Fruit fly (Drosophila melanogaster) whole organism, embryonic: ENCODE data around the gene CG2540.

Experiments used
- Aef1 ChIP-seq: fragments of 200-800 bp; sonication (Bioruptor generic); IDR thresholded peaks from 3 replicates; pipeline ENCODE4 v1.3.6; 2022; ENCODE audit warnings: missing biosample characterization, missing genetic modification characterization
- CG12391 ChIP-seq: fragments of 200-800 bp; sonication (Bioruptor generic); optimal IDR thresholded peaks from 3 replicates; lab custom pipeline; 2018; ENCODE audit warnings: missing biosample characterization, mild to moderate bottlenecking, missing genetic modification characterization, moderate library complexity
- CG13424 ChIP-seq: fragments of 200-800 bp; sonication (Bioruptor generic); optimal IDR thresholded peaks from 2 replicates; lab custom pipeline; 2019; ENCODE audit warnings: missing biosample characterization, mild to moderate bottlenecking, missing genetic modification characterization, moderate library complexity
- CG14014 ChIP-seq: fragments of 200-800 bp; sonication (Bioruptor generic); IDR thresholded peaks from 2 replicates; pipeline ENCODE4 v1.3.6; 2022; ENCODE audit warnings: missing biosample characterization, missing genetic modification characterization
- CG14441 ChIP-seq: fragments of 200-800 bp; sonication (Bioruptor generic); IDR thresholded peaks from 2 replicates; pipeline ENCODE4 v1.3.6; 2022; ENCODE audit warnings: missing biosample characterization, missing genetic modification characterization
- CG17186 ChIP-seq: fragments of 200-800 bp; sonication (Bioruptor generic); optimal IDR thresholded peaks from 3 replicates; lab custom pipeline; 2017; ENCODE audit warnings: missing biosample characterization, missing genetic modification reagents, missing genetic modification characterization
- CG17385 ChIP-seq: fragments of 200-800 bp; sonication (Bioruptor generic); optimal IDR thresholded peaks from 3 replicates; lab custom pipeline; 2018; ENCODE audit warnings: missing biosample characterization, mild to moderate bottlenecking, missing genetic modification characterization
- CG2120 ChIP-seq: fragments of 200-800 bp; sonication (Bioruptor generic); optimal IDR thresholded peaks from 3 replicates; lab custom pipeline; 2016; ENCODE audit warnings: missing biosample characterization, missing genetic modification characterization
- CG30020 ChIP-seq: fragments of 200-800 bp; optimal IDR thresholded peaks from 2 replicates; lab custom pipeline; 2019; ENCODE audit warnings: missing biosample characterization, mild to moderate bottlenecking, missing genetic modification characterization, moderate library complexity
- CG32532 ChIP-seq: fragments of 200-800 bp; sonication (Bioruptor generic); IDR thresholded peaks from 2 replicates; pipeline ENCODE4 v1.3.6; 2022; ENCODE audit warnings: missing biosample characterization, missing genetic modification characterization
- CG4424 ChIP-seq: fragments of 200-800 bp; sonication (Bioruptor generic); optimal IDR thresholded peaks from 3 replicates; lab custom pipeline; 2016; ENCODE audit warnings: missing biosample characterization, missing genetic modification characterization
- CG6689 ChIP-seq: fragments of 200-800 bp; sonication (Bioruptor generic); IDR thresholded peaks from 2 replicates; pipeline ENCODE4 v1.3.6; 2022; ENCODE audit warnings: missing biosample characterization, missing genetic modification characterization
- CG6765 ChIP-seq: fragments of 200-800 bp; sonication (Bioruptor generic); optimal IDR thresholded peaks from 3 replicates; lab custom pipeline; 2017; ENCODE audit warnings: missing biosample characterization, mild to moderate bottlenecking, missing genetic modification characterization
- CG9932 ChIP-seq: fragments of 200-800 bp; sonication (Bioruptor generic); IDR thresholded peaks from 2 replicates; pipeline ENCODE4 v1.3.6; 2022; ENCODE audit warnings: missing biosample characterization, missing genetic modification characterization
- CTCF ChIP-seq: fragments of 200-800 bp; sonication (Bioruptor generic); optimal IDR thresholded peaks from 2 replicates; lab custom pipeline; 2017; ENCODE audit warnings: missing biosample characterization, mild to moderate bottlenecking, missing genetic modification characterization, moderate library complexity
- E2f2 ChIP-seq: fragments of 200-800 bp; sonication (Bioruptor generic); IDR thresholded peaks from 2 replicates; pipeline ENCODE4 v1.3.6; 2022; ENCODE audit warnings: missing biosample characterization, missing genetic modification characterization
- Ets65A ChIP-seq: fragments of 200-800 bp; sonication (Bioruptor generic); peaks from one replicate; lab custom pipeline; 2016; ENCODE audit warnings: missing biosample characterization, missing genetic modification characterization
- HLH4C ChIP-seq: fragments of 200-800 bp; sonication (Bioruptor generic); IDR thresholded peaks from 3 replicates; pipeline ENCODE4 v1.3.6; 2022; ENCODE audit warnings: missing biosample characterization, missing genetic modification characterization; ENCODE audit not compliant: partially characterized antibody
- HmgZ ChIP-seq: fragments of 200-800 bp; sonication (Bioruptor generic); optimal IDR thresholded peaks from 2 replicates; lab custom pipeline; 2018; ENCODE audit warnings: missing biosample characterization, mild to moderate bottlenecking, missing genetic modification characterization
- MESR4 ChIP-seq: fragments of 200-800 bp; sonication (Bioruptor generic); optimal IDR thresholded peaks from 2 replicates; lab custom pipeline; 2018; ENCODE audit warnings: missing biosample characterization, mild to moderate bottlenecking, missing genetic modification characterization, moderate library complexity
- Med ChIP-seq: fragments of 200-800 bp; sonication (Bioruptor generic); peaks from one replicate; lab custom pipeline; 2016; ENCODE audit warnings: missing biosample characterization, missing genetic modification characterization, mild to moderate bottlenecking, inconsistent platforms, moderate library complexity
- Myb ChIP-seq: fragments of 200-800 bp; sonication (Bioruptor generic); optimal IDR thresholded peaks from 2 replicates; lab custom pipeline; 2016; ENCODE audit warnings: missing biosample characterization, missing genetic modification characterization
- Sry-β ChIP-seq: fragments of 200-800 bp; sonication (Bioruptor generic); optimal IDR thresholded peaks from 2 replicates; lab custom pipeline; 2018; ENCODE audit warnings: missing biosample characterization, mild to moderate bottlenecking, missing genetic modification characterization, moderate library complexity
- Taf1 ChIP-seq: fragments of 200-800 bp; sonication (Bioruptor generic); IDR thresholded peaks from 2 replicates; pipeline ENCODE4 v1.3.6; 2022; ENCODE audit warnings: missing biosample characterization, missing genetic modification characterization
- Xbp1 ChIP-seq: fragments of 200-800 bp; sonication (Bioruptor generic); optimal IDR thresholded peaks from 3 replicates; lab custom pipeline; 2016; ENCODE audit warnings: missing biosample characterization, mild to moderate bottlenecking, missing genetic modification characterization
- az2 ChIP-seq: fragments of 200-800 bp; sonication (Bioruptor generic); optimal IDR thresholded peaks from 3 replicates; lab custom pipeline; 2016; ENCODE audit warnings: missing biosample characterization, missing genetic modification characterization
- corto ChIP-seq: fragments of 200-800 bp; sonication (Bioruptor generic); optimal IDR thresholded peaks from 2 replicates; lab custom pipeline; 2016; ENCODE audit warnings: missing biosample characterization, mild to moderate bottlenecking, missing genetic modification characterization, moderate library complexity
- dan ChIP-seq: fragments of 200-800 bp; sonication (Bioruptor generic); IDR thresholded peaks from 2 replicates; pipeline ENCODE4 v1.3.6; 2022; ENCODE audit warnings: missing biosample characterization, missing genetic modification characterization
- dpn ChIP-seq, 2 experiments: fragments of 200-800 bp; sonication (Bioruptor generic); optimal IDR thresholded peaks; 3 replicates each; lab custom pipeline; 2016; ENCODE audit warnings: missing biosample characterization in 2 of 2, missing genetic modification characterization in 2 of 2
- dysf ChIP-seq: fragments of 200-800 bp; sonication (Bioruptor generic); IDR thresholded peaks from 3 replicates; pipeline ENCODE4 v1.3.6; 2022; ENCODE audit warnings: missing biosample characterization, missing genetic modification characterization
- fd102C ChIP-seq: fragments of 200-800 bp; sonication (Bioruptor generic); optimal IDR thresholded peaks from 2 replicates; lab custom pipeline; 2018; ENCODE audit warnings: missing biosample characterization, mild to moderate bottlenecking, missing genetic modification characterization, moderate library complexity
- fu2 ChIP-seq: fragments of 200-800 bp; sonication (Bioruptor generic); optimal IDR thresholded peaks from 2 replicates; lab custom pipeline; 2016; ENCODE audit warnings: missing biosample characterization, missing genetic modification characterization
- knrl ChIP-seq: fragments of 200-800 bp; sonication (Bioruptor generic); IDR thresholded peaks from 3 replicates; pipeline ENCODE4 v1.3.6; 2022; ENCODE audit warnings: missing biosample characterization, missing genetic modification characterization; ENCODE audit not compliant: partially characterized antibody
- mld ChIP-seq: fragments of 200-800 bp; sonication (Bioruptor generic); IDR thresholded peaks from 3 replicates; pipeline ENCODE4 v1.3.6; 2022; ENCODE audit warnings: missing biosample characterization, missing genetic modification characterization; ENCODE audit not compliant: partially characterized antibody
- odd ChIP-seq: fragments of 200-800 bp; sonication (Bioruptor generic); optimal IDR thresholded peaks from 2 replicates; lab custom pipeline; 2017; ENCODE audit warnings: missing biosample characterization, mild to moderate bottlenecking, missing genetic modification characterization
- pnt ChIP-seq: fragments of 200-800 bp; sonication (Bioruptor generic); optimal IDR thresholded peaks from 3 replicates; lab custom pipeline; 2016; ENCODE audit warnings: missing biosample characterization, missing genetic modification characterization
- prd ChIP-seq, 3 experiments: fragments of >200 bp in 2 of 3; fragments of 200-800 bp in 1 of 3; sonication (Bioruptor generic) in 1 of 3; optimal IDR thresholded peaks in 2 of 3; IDR thresholded peaks in 1 of 3; 2 replicates in 2 of 3; 3 replicates in 1 of 3; pipeline versions ENCODE4 v1.3.6 to Lab custom; 2017 to 2022; ENCODE audit warnings: missing biosample characterization in 1 of 3, missing genetic modification characterization in 1 of 3
- sd ChIP-seq: fragments of 200-800 bp; sonication (Bioruptor generic); optimal IDR thresholded peaks from 3 replicates; lab custom pipeline; 2018; ENCODE audit warnings: missing biosample characterization, mild to moderate bottlenecking, missing genetic modification characterization, moderate library complexity
- sob ChIP-seq: fragments of 200-800 bp; sonication (Bioruptor generic); IDR thresholded peaks from 2 replicates; pipeline ENCODE4 v1.3.6; 2022; ENCODE audit warnings: missing biosample characterization, missing genetic modification characterization
- tna ChIP-seq: fragments of 200-800 bp; sonication (Bioruptor generic); IDR thresholded peaks from 2 replicates; pipeline ENCODE4 v1.3.6; 2022; ENCODE audit warnings: missing biosample characterization, missing genetic modification characterization; ENCODE audit not compliant: partially characterized antibody
- zfh2 ChIP-seq: fragments of 200-800 bp; sonication (Bioruptor generic); optimal IDR thresholded peaks from 2 replicates; lab custom pipeline; 2016; ENCODE audit warnings: missing biosample characterization, missing genetic modification characterization

Gene CG2540

dm6 chrX:12611536-12612458 lies 17.9 kb upstream of the CG2540 start, which contains the start of the genes CG1463 and Fpgs1 (continued):
- TF ChIP-seq Med (GFP tag; lab: Kevin White, UChicago) = peak; percentile 81
- TF ChIP-seq CG4424 (GFP tag; lab: Kevin White, UChicago) = no peak
- no peak for TF ChIP-seq prd (optimal IDR thresholded peaks at IDR 0.05; lab: Kevin White, UChicago)
- TF ChIP-seq prd (GFP tag; IDR thresholded peaks at IDR 0.05; lab: Robert Waterston, UW) = peak; percentile 38; the same call in 1 of the 3 replicates
- TF ChIP-seq odd (GFP tag; lab: Kevin White, UChicago) = peak; percentile 14
- TF ChIP-seq CG12391 = peak; percentile 57
- peak; percentile 59 for TF ChIP-seq CG9932 (GFP tag; lab: Robert Waterston, UW)
- TF ChIP-seq corto (GFP tag; lab: Kevin White, UChicago) = no peak
- no peak for TF ChIP-seq az2 (GFP tag; lab: Kevin White, UChicago)
- peak; percentile 17; the same call in 1 of the 2 replicates for TF ChIP-seq CG14014 (GFP tag; lab: Robert Waterston, UW)
- TF ChIP-seq dysf = peak; percentile 44; the same call in 2 of the 3 replicates
- TF ChIP-seq fd102C = no peak
- peak; percentile 38 for TF ChIP-seq zfh2 (GFP tag; lab: Kevin White, UChicago)
- no peak for TF ChIP-seq pnt
- peak; percentile 11 for TF ChIP-seq MESR4 (GFP tag; lab: Kevin White, UChicago)
- TF ChIP-seq dpn (GFP tag; optimal IDR thresholded peaks at IDR 0.05; lab: Kevin White, UChicago) = peak in 1 of 2 experiments; percentile 8
- peak; percentile 25 for TF ChIP-seq CG30020
- peak; percentile 54 for TF ChIP-seq CG13424 (tag; lab: Kevin White, UChicago)
- peak; percentile 40; the same call in 1 of the 2 replicates for TF ChIP-seq tna (GFP tag; lab: Robert Waterston, UW)
- TF ChIP-seq CG6689 (GFP tag; lab: Robert Waterston, UW) = peak; percentile 72
- 0 out of 3 replicates have a peak, but pooled peaks have one; percentile 22 for TF ChIP-seq Aef1 (GFP tag; lab: Robert Waterston, UW)
- TF ChIP-seq CG17385 (GFP tag; lab: Kevin White, UChicago) = peak; percentile 0
- TF ChIP-seq dan = no peak
- peak; percentile 36; the same call in 1 of the 2 replicates for TF ChIP-seq sob (GFP tag; lab: Robert Waterston, UW)
- TF ChIP-seq E2f2 (GFP tag; lab: Robert Waterston, UW) = peak; percentile 83
- no peak for TF ChIP-seq CTCF
- peak; percentile 77 for TF ChIP-seq Ets65A (GFP tag; lab: Kevin White, UChicago)
- TF ChIP-seq CG14441 (GFP tag; lab: Robert Waterston, UW) = 0 out of 2 replicates have a peak, but pooled peaks have one; percentile 10
- TF ChIP-seq CG17186 (GFP tag; lab: Kevin White, UChicago) = peak; percentile 28
- TF ChIP-seq mld (GFP tag; lab: Robert Waterston, UW) = 0 out of 3 replicates have a peak, but pooled peaks have one; percentile 44
- TF ChIP-seq HmgZ = peak; percentile 33
- peak; percentile 59 for TF ChIP-seq sd (tag; lab: Kevin White, UChicago)
- TF ChIP-seq Xbp1 = peak; percentile 39
- TF ChIP-seq CG32532 (GFP tag; lab: Robert Waterston, UW) = 0 out of 2 replicates have a peak, but pooled peaks have one; percentile 31
- TF ChIP-seq CG6765 (GFP tag; lab: Kevin White, UChicago) = peak; percentile 11
- TF ChIP-seq knrl = 0 out of 3 replicates have a peak, but pooled peaks have one; percentile 12
- peak; percentile 62 for TF ChIP-seq CG2120 (GFP tag; lab: Kevin White, UChicago)
- no peak for TF ChIP-seq Taf1
- peak; percentile 53 for TF ChIP-seq fu2 (GFP tag; lab: Kevin White, UChicago)
- TF ChIP-seq Myb (GFP tag; lab: Kevin White, UChicago) = peak; percentile 33
- 0 out of 3 replicates have a peak, but pooled peaks have one; percentile 44 for TF ChIP-seq HLH4C (GFP tag; lab: Robert Waterston, UW)
- TF ChIP-seq Sry-β (GFP tag; lab: Kevin White, UChicago) = peak; percentile 98
